Fruit fly (Drosophila melanogaster): ENCODE results near the gene Cyp4ae1.
A peak's percentile ranks its signal among the peaks of the same experiment; 100 is the strongest.

Cyp4ae1 gene

dm6 chrX:2134965-2135758 lies 43.6 kb upstream of the Cyp4ae1 start (continued):
- TF ChIP-seq crol (GFP tag; IDR thresholded peaks at IDR 0.05) (peak; percentile 98), CG7745 (tag; optimal IDR thresholded peaks at IDR 0.05) (peak; percentile 42), CG7357 (GFP tag; IDR thresholded peaks at IDR 0.05) (peak; percentile 66; the same call in 2 of the 3 replicates), CG10209 (GFP tag; optimal IDR thresholded peaks at IDR 0.05) (peak; percentile 90), Dp (GFP tag; optimal IDR thresholded peaks at IDR 0.05) (no peak), croc (GFP tag; conservative IDR thresholded peaks at IDR 0.05) (peak; percentile 76), amos (GFP tag; IDR thresholded peaks at IDR 0.05; ENCODE audit: partially characterized antibody) (no peak), vvl (GFP tag; IDR thresholded peaks at IDR 0.05) (peak; percentile 90), Hmx (GFP tag; optimal IDR thresholded peaks at IDR 0.05) (peak; percentile 76), mld (GFP tag; IDR thresholded peaks at IDR 0.05; ENCODE audit: partially characterized antibody) (no peak), YL-1 (GFP tag; optimal IDR thresholded peaks at IDR 0.05) (peak; percentile 70), CG6683 (GFP tag; optimal IDR thresholded peaks at IDR 0.05) (peak; percentile 78), pfk (GFP tag; optimal IDR thresholded peaks at IDR 0.05) (peak; percentile 52), CG12744 (GFP tag; optimal IDR thresholded peaks at IDR 0.05) (peak; percentile 79), ttk (GFP tag; IDR thresholded peaks at IDR 0.05) (peak; percentile 73), hb (GFP tag; IDR thresholded peaks at IDR 0.05; ENCODE audit: partially characterized antibody) (no peak), CG3995 (GFP tag; optimal IDR thresholded peaks at IDR 0.05) (peak; percentile 60), CG10543 (GFP tag; optimal IDR thresholded peaks at IDR 0.05) (peak; percentile 96), CG16863 (GFP tag; optimal IDR thresholded peaks at IDR 0.05) (peak; percentile 77), CG32772 (GFP tag; IDR thresholded peaks at IDR 0.05) (peak; percentile 76), CG8089 (GFP tag; optimal IDR thresholded peaks at IDR 0.05) (peak; percentile 65), mirr (GFP tag; optimal IDR thresholded peaks at IDR 0.05) (peak; percentile 75), Trl (optimal IDR thresholded peaks at IDR 0.05) (peak; percentile 2 to 35), Trl (GFP tag; optimal IDR thresholded peaks at IDR 0.05) (peak; percentile 86), Asciz (GFP tag; optimal IDR thresholded peaks at IDR 0.05) (peak; percentile 88), CG2199 (GFP tag; IDR thresholded peaks at IDR 0.05) (peak; percentile 43; the same call in 1 of the 3 replicates), CG2875 (GFP tag; optimal IDR thresholded peaks at IDR 0.05) (peak; percentile 78), gfzf (GFP tag; optimal IDR thresholded peaks at IDR 0.05) (no peak), Xrp1 (GFP tag; IDR thresholded peaks at IDR 0.05) (peak; percentile 91), lbe (GFP tag; optimal IDR thresholded peaks at IDR 0.05) (peak; percentile 75), Blimp-1 (GFP tag; optimal IDR thresholded peaks at IDR 0.05) (peak; percentile 89), z (GFP tag; IDR thresholded peaks at IDR 0.05) (no peak), CG17802 (tag; optimal IDR thresholded peaks at IDR 0.05) (peak; percentile 66), chinmo (GFP tag; IDR thresholded peaks at IDR 0.05; ENCODE audit: partially characterized antibody) (peak; percentile 85; the same call in 3 of the 4 replicates), NK7.1 (GFP tag; optimal IDR thresholded peaks at IDR 0.05) (peak; percentile 78), Elba2 (GFP tag; optimal IDR thresholded peaks at IDR 0.05) (no peak), Dbx (GFP tag; IDR thresholded peaks at IDR 0.05) (peak; percentile 73), CG10267 (tag; optimal IDR thresholded peaks at IDR 0.05) (peak; percentile 86), Poxn (GFP tag; IDR thresholded peaks at IDR 0.05) (no peak; the same call in 1 of the 2 replicates), CG4730 (GFP tag; IDR thresholded peaks at IDR 0.05) (peak; percentile 68), scrt (GFP tag; optimal IDR thresholded peaks at IDR 0.05) (peak; percentile 85), p53 (GFP tag; optimal IDR thresholded peaks at IDR 0.05) (peak; percentile 51), CG17385 (GFP tag; optimal IDR thresholded peaks at IDR 0.05) (peak; percentile 89), Dek (tag; optimal IDR thresholded peaks at IDR 0.05) (peak; percentile 83), CG8359 (GFP tag; optimal IDR thresholded peaks at IDR 0.05; ENCODE audit: borderline replicate concordance) (peak; percentile 76), CG7372 (GFP tag; IDR thresholded peaks at IDR 0.05) (peak; percentile 86), Dip3 (GFP tag; optimal IDR thresholded peaks at IDR 0.05) (peak; percentile 82), Neu2 (GFP tag; optimal IDR thresholded peaks at IDR 0.05; ENCODE audit: borderline replicate concordance) (peak; percentile 44)
